Worm (Caenorhabditis elegans) whole organism, midembryonic: ENCODE data around the gene C49F5.6.

Experiments used
- T22C8.4 ChIP-seq: fragments of 200-800 bp; sonication (Bioruptor generic); IDR thresholded peaks from 2 replicates; pipeline ENCODE4 v1.3.6; 2022; ENCODE audit warnings: missing genetic modification characterization, missing compliant biosample characterization
- cog-1 ChIP-seq: sonication (generic microtip); optimal IDR thresholded peaks from 2 replicates; lab custom pipeline; 2016; ENCODE audit warnings: missing genetic modification characterization, missing compliant biosample characterization
- flt-1 ChIP-seq: fragments of 200-800 bp; sonication (Bioruptor generic); IDR thresholded peaks from 2 replicates; pipeline ENCODE4 v1.3.6; 2022; ENCODE audit warnings: missing genetic modification characterization, missing compliant biosample characterization
- klf-2 ChIP-seq: fragments of 200-800 bp; sonication (Bioruptor generic); conservative IDR thresholded peaks from 2 replicates; pipeline ENCODE4 v1.3.6; 2022; ENCODE audit warnings: missing genetic modification reagents, missing genetic modification characterization, missing compliant biosample characterization
- med-1 ChIP-seq: sonication (generic microtip); optimal IDR thresholded peaks from 2 replicates; lab custom pipeline; 2017; ENCODE audit warnings: missing genetic modification characterization, mild to moderate bottlenecking, missing compliant biosample characterization, antibody characterized with exemption, missing genetic modification reagents; ENCODE audit not compliant: insufficient read depth
- ref-1 ChIP-seq: fragments of 200-800 bp; sonication (Bioruptor generic); conservative IDR thresholded peaks from 2 replicates; pipeline ENCODE4 v1.3.6; 2022; ENCODE audit warnings: missing genetic modification reagents, missing genetic modification characterization, missing compliant biosample characterization
- tab-1 ChIP-seq: fragments of 200-800 bp; sonication (Bioruptor generic); IDR thresholded peaks from 2 replicates; pipeline ENCODE4 v1.3.6; 2022; ENCODE audit warnings: missing genetic modification characterization, missing compliant biosample characterization
- ztf-23 ChIP-seq: fragments of 200-800 bp; sonication (Bioruptor generic); IDR thresholded peaks from 2 replicates; pipeline ENCODE4 v1.3.6; 2022; ENCODE audit warnings: missing genetic modification reagents, missing genetic modification characterization, missing compliant biosample characterization
- ztf-29 ChIP-seq: fragments of 200-800 bp; sonication (Bioruptor generic); IDR thresholded peaks from 2 replicates; pipeline ENCODE4 v1.3.6; 2022; ENCODE audit warnings: missing genetic modification reagents, missing genetic modification characterization, missing compliant biosample characterization

DNA sequence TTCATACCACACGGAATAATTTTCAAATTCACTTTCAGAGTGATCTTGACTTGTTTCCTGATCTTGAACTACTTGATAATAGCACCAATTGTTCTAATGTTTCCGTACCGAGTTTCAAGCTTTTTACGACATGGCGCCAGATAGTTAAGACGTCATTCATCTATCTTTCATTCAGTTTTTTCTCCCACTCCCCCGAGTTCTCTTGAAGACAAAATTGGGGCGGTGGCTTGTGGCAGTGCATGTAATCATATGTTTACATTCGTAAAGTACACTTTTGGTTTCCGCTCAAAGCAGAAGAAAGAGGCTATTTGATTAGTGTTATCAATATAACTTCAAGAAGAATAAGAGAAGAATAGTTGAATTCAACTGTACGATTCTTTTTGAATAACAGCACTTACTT, 11.5 kb downstream of the C49F5.6 start:
- TF ChIP-seq tab-1 (GFP tag; lab: Robert Waterston, UW) (no peak), flt-1 (GFP tag; lab: Robert Waterston, UW) (no peak), cog-1 (no peak), T22C8.4 (GFP tag; lab: Robert Waterston, UW) (no peak), ztf-23 (GFP tag; lab: Robert Waterston, UW) (no peak), ref-1 (GFP tag; lab: Robert Waterston, UW) (no peak), ztf-29 (no peak), med-1 (GFP tag; lab: Kevin White, UChicago) (no peak), klf-2 (no peak)
